Worm (Caenorhabditis elegans) whole organism, late embryonic: ENCODE data around the gene Y37E11AM.2.

ENCODE experiments used
- K09A11.1 ChIP-seq: sonication (generic microtip); optimal IDR thresholded peaks from 2 replicates; lab custom pipeline; 2017; ENCODE audit warnings: antibody characterized with exemption, mild to moderate bottlenecking, missing genetic modification characterization, missing compliant biosample characterization; ENCODE audit not compliant: insufficient read depth
- ceh-22 ChIP-seq: sonication (generic microtip); optimal IDR thresholded peaks from 2 replicates; lab custom pipeline; 2017; ENCODE audit warnings: missing biosample characterization, missing genetic modification characterization
- ceh-24 ChIP-seq: sonication (generic microtip); optimal IDR thresholded peaks from 2 replicates; lab custom pipeline; 2016; ENCODE audit warnings: mild to moderate bottlenecking, missing genetic modification characterization, missing compliant biosample characterization
- elt-2 ChIP-seq: sonication (generic microtip); optimal IDR thresholded peaks from 2 replicates; lab custom pipeline; 2016; ENCODE audit warnings: missing genetic modification reagents, missing genetic modification characterization, missing compliant biosample characterization
- ets-4 ChIP-seq: sonication (generic microtip); optimal IDR thresholded peaks from 2 replicates; lab custom pipeline; 2016; ENCODE audit warnings: missing genetic modification characterization, missing compliant biosample characterization
- fkh-6 ChIP-seq: sonication (generic microtip); optimal IDR thresholded peaks from 2 replicates; lab custom pipeline; 2016; ENCODE audit warnings: missing genetic modification characterization, missing compliant biosample characterization
- hlh-15 ChIP-seq: sonication (generic microtip); optimal IDR thresholded peaks from 2 replicates; lab custom pipeline; 2016; ENCODE audit warnings: missing genetic modification characterization, missing compliant biosample characterization
- nfya-1 ChIP-seq: sonication (generic microtip); optimal IDR thresholded peaks from 2 replicates; lab custom pipeline; 2017; ENCODE audit warnings: missing genetic modification characterization, mild to moderate bottlenecking, missing compliant biosample characterization, antibody characterized with exemption, moderate library complexity
- odd-2 ChIP-seq: sonication (generic microtip); optimal IDR thresholded peaks from 2 replicates; lab custom pipeline; 2017; ENCODE audit warnings: antibody characterized with exemption, mild to moderate bottlenecking, missing genetic modification characterization, missing compliant biosample characterization
- pha-2 ChIP-seq: sonication (generic microtip); optimal IDR thresholded peaks from 2 replicates; lab custom pipeline; 2017; ENCODE audit warnings: mild to moderate bottlenecking, missing genetic modification characterization, missing compliant biosample characterization
- pha-4 ChIP-seq: fragments of 150-350 bp; optimal IDR thresholded peaks from 2 replicates; lab custom pipeline; 2018; ENCODE audit warnings: missing biosample characterization, missing genetic modification reagents, missing genetic modification characterization
- pqm-1 ChIP-seq: sonication (generic microtip); optimal IDR thresholded peaks from 2 replicates; lab custom pipeline; 2016; ENCODE audit warnings: missing genetic modification characterization, missing compliant biosample characterization
- sdc-2 ChIP-seq: sonication (generic microtip); optimal IDR thresholded peaks from 2 replicates; lab custom pipeline; 2016; ENCODE audit warnings: missing genotype, missing genetic modification characterization, missing compliant biosample characterization
- ttx-3 ChIP-seq: sonication (generic microtip); optimal IDR thresholded peaks from 2 replicates; lab custom pipeline; 2016; ENCODE audit warnings: missing genetic modification reagents, missing genetic modification characterization, missing compliant biosample characterization

- TF ChIP-seq pqm-1 (tag; lab: Kevin White, UChicago) (no peak), K09A11.1 (tag; lab: Kevin White, UChicago) (no peak), hlh-15 (tag; lab: Kevin White, UChicago) (no peak), ttx-3 (no peak), elt-2 (no peak), fkh-6 (no peak), pha-4 (tag; lab: Kevin White, UChicago) (no peak), pha-2 (no peak), sdc-2 (tag; lab: Kevin White, UChicago) (no peak), ceh-24 (tag; lab: Kevin White, UChicago) (no peak), ceh-22 (tag; lab: Kevin White, UChicago) (no peak), nfya-1 (tag; lab: Kevin White, UChicago) (no peak), ets-4 (tag; lab: Kevin White, UChicago) (no peak), odd-2 (tag; lab: Kevin White, UChicago) (no peak)
Measured at ce11 chrIV:3731430-3731829, 6.2 kb upstream of the Y37E11AM.2 start.
